Worm (Caenorhabditis elegans) whole organism, early embryonic: Measurements from ENCODE around the gene K04C1.5.

Source experiments
- ama-1 ChIP-seq: fragments of 150-350 bp; optimal IDR thresholded peaks from 2 replicates; lab custom pipeline; 2014
- ceh-13 ChIP-seq: fragments of 200-800 bp; sonication (Bioruptor generic); optimal IDR thresholded peaks from 2 replicates; lab custom pipeline; 2018; ENCODE audit warnings: mild to moderate bottlenecking, missing genetic modification characterization, missing compliant biosample characterization
- ceh-36 ChIP-seq: sonication (generic microtip); optimal IDR thresholded peaks from 2 replicates; lab custom pipeline; 2016; ENCODE audit warnings: missing genetic modification characterization, inconsistent platforms, missing compliant biosample characterization
- ets-7 ChIP-seq: sonication (generic microtip); optimal IDR thresholded peaks from 2 replicates; lab custom pipeline; 2016; ENCODE audit warnings: missing genotype, missing genetic modification characterization, missing compliant biosample characterization
- flt-1 ChIP-seq: fragments of 200-800 bp; sonication (Bioruptor generic); IDR thresholded peaks from 2 replicates; pipeline ENCODE4 v1.3.6; 2022; ENCODE audit warnings: missing genetic modification characterization, missing compliant biosample characterization
- hmbx-1 ChIP-seq: sonication (generic microtip); optimal IDR thresholded peaks from 2 replicates; lab custom pipeline; 2016; ENCODE audit warnings: mild to moderate bottlenecking, missing genetic modification characterization, missing compliant biosample characterization
- hnd-1 ChIP-seq: sonication (generic microtip); optimal IDR thresholded peaks from 2 replicates; lab custom pipeline; 2016; ENCODE audit warnings: missing genetic modification characterization, missing compliant biosample characterization
- pes-1 ChIP-seq: fragments of 200-800 bp; sonication (Bioruptor generic); IDR thresholded peaks from 2 replicates; pipeline ENCODE4 v1.3.6; 2022; ENCODE audit warnings: missing genetic modification reagents, missing genetic modification characterization, missing compliant biosample characterization
- sea-1 ChIP-seq: fragments of 200-800 bp; sonication (Bioruptor generic); conservative IDR thresholded peaks from 2 replicates; pipeline ENCODE4 v1.3.6; 2022; ENCODE audit warnings: missing genetic modification characterization, missing compliant biosample characterization
- tra-4 ChIP-seq: sonication (generic microtip); optimal IDR thresholded peaks from 2 replicates; lab custom pipeline; 2017; ENCODE audit warnings: missing genetic modification characterization, missing compliant biosample characterization

DNA sequence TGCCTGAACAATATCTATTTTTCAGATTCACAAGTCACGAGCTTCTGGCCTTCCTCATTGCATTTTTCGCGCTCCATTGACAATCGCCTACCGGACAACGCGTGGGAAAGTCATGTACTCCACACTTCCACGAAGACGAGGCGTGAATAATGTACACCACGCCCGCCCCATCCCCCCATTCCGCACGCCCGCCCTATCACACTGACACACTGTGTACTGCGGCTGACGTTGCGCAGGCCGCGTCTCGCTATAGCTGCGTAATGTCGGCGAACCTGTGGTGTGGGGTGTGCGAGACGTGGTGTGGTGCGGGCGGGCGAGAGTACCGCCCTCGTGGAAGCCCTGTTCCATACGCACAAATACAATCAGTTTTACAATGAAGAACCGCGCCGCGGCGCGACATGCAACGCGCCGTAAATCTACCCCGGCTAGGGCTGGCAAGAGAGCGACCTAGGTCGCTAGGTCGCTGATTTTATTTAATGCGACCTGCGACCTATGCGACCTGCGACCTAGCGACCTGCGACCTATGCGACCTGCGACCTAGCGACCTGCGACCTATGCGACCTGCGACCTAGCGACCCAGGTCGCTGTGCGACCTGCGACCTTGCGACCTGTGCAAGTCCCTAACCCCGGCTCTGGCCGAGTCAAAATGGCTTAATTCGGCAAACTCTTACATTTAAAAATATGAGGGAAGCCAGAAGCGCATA lies 11.6 kb upstream of the K04C1.5 start:
- TF ChIP-seq ama-1 (lab: Kevin White, UChicago) (no peak), pes-1 (GFP tag; lab: Robert Waterston, UW) (no peak), sea-1 (no peak), ceh-13 (no peak), hnd-1 (tag; lab: Kevin White, UChicago) (no peak), flt-1 (GFP tag; lab: Robert Waterston, UW) (no peak), ceh-36 (no peak), tra-4 (tag; lab: Kevin White, UChicago) (no peak), ets-7 (no peak), hmbx-1 (no peak)
